Fruit fly (Drosophila melanogaster) whole organism, embryonic: ENCODE results near the gene pes.

Experiments
- Adf1 ChIP-seq: fragments of 200-800 bp; sonication (Bioruptor generic); IDR thresholded peaks from 2 replicates; pipeline ENCODE4 v1.3.6; 2022; ENCODE audit warnings: missing biosample characterization, missing genetic modification characterization
- Atf3 ChIP-seq: fragments of 200-800 bp; sonication (Bioruptor generic); optimal IDR thresholded peaks from 3 replicates; lab custom pipeline; 2016; ENCODE audit warnings: missing biosample characterization, missing genetic modification characterization
- Atf6 ChIP-seq: fragments of 200-800 bp; sonication (Bioruptor generic); IDR thresholded peaks from 2 replicates; pipeline ENCODE4 v1.3.6; 2022; ENCODE audit warnings: missing biosample characterization, missing genetic modification characterization
- Blimp-1 ChIP-seq: fragments of 200-800 bp; sonication (Bioruptor generic); optimal IDR thresholded peaks from 3 replicates; lab custom pipeline; 2018; ENCODE audit warnings: missing biosample characterization, missing genetic modification characterization, mild to moderate bottlenecking, moderate library complexity, missing genetic modification reagents
- CG10209 ChIP-seq: fragments of 200-800 bp; sonication (Bioruptor generic); optimal IDR thresholded peaks from 3 replicates; lab custom pipeline; 2017; ENCODE audit warnings: missing biosample characterization, mild to moderate bottlenecking, missing genetic modification characterization, missing genetic modification reagents
- CG1024 ChIP-seq: fragments of 200-800 bp; sonication (Bioruptor generic); IDR thresholded peaks from 2 replicates; pipeline ENCODE4 v1.3.6; 2022; ENCODE audit warnings: missing biosample characterization, missing genetic modification characterization
- CG11560 ChIP-seq: fragments of 200-800 bp; sonication (Bioruptor generic); IDR thresholded peaks from 3 replicates; pipeline ENCODE4 v1.3.6; 2022; ENCODE audit warnings: missing biosample characterization, missing genetic modification characterization
- CG12071 ChIP-seq: fragments of 200-800 bp; sonication (Bioruptor generic); optimal IDR thresholded peaks from 3 replicates; lab custom pipeline; 2018; ENCODE audit warnings: missing biosample characterization, mild to moderate bottlenecking, missing genetic modification characterization
- CG13287 ChIP-seq: fragments of 200-800 bp; sonication (Bioruptor generic); IDR thresholded peaks from 2 replicates; pipeline ENCODE4 v1.3.6; 2022; ENCODE audit warnings: missing biosample characterization, missing genetic modification characterization; ENCODE audit not compliant: partially characterized antibody
- CG13624 ChIP-seq: fragments of 200-800 bp; sonication (Bioruptor generic); optimal IDR thresholded peaks from 2 replicates; lab custom pipeline; 2016; ENCODE audit warnings: missing biosample characterization, missing genetic modification characterization
- CG14667 ChIP-seq: fragments of 200-800 bp; sonication (Bioruptor generic); IDR thresholded peaks from 2 replicates; pipeline ENCODE4 v1.3.6; 2022; ENCODE audit warnings: missing biosample characterization, missing genetic modification characterization
- CG16815 ChIP-seq: fragments of 200-800 bp; sonication (Bioruptor generic); optimal IDR thresholded peaks from 3 replicates; lab custom pipeline; 2017; ENCODE audit warnings: missing biosample characterization, mild to moderate bottlenecking, missing genetic modification characterization
- CG17361 ChIP-seq: fragments of 200-800 bp; sonication (Bioruptor generic); IDR thresholded peaks from 3 replicates; pipeline ENCODE4 v1.3.6; 2022; ENCODE audit warnings: missing biosample characterization, missing genetic modification characterization
- CG17829 ChIP-seq: fragments of 200-800 bp; optimal IDR thresholded peaks from 2 replicates; lab custom pipeline; 2019; ENCODE audit warnings: missing biosample characterization, mild to moderate bottlenecking, missing genetic modification characterization, moderate library complexity
- CG2199 ChIP-seq: fragments of 200-800 bp; sonication (Bioruptor generic); IDR thresholded peaks from 3 replicates; pipeline ENCODE4 v1.3.6; 2022; ENCODE audit warnings: missing biosample characterization, missing genetic modification characterization
- CG30403 ChIP-seq: fragments of 200-800 bp; sonication (Bioruptor generic); optimal IDR thresholded peaks from 3 replicates; lab custom pipeline; 2016; ENCODE audit warnings: missing biosample characterization, missing genetic modification characterization
- CG3838 ChIP-seq: fragments of 200-800 bp; sonication (Bioruptor generic); optimal IDR thresholded peaks from 3 replicates; lab custom pipeline; 2016; ENCODE audit warnings: missing biosample characterization, missing genetic modification characterization
- CG3995 ChIP-seq: fragments of 200-800 bp; sonication (Bioruptor generic); optimal IDR thresholded peaks from 3 replicates; lab custom pipeline; 2016; ENCODE audit warnings: missing biosample characterization, missing genetic modification characterization
- CG4730 ChIP-seq: fragments of 200-800 bp; sonication (Bioruptor generic); IDR thresholded peaks from 2 replicates; pipeline ENCODE4 v1.3.6; 2022; ENCODE audit warnings: missing biosample characterization, missing genetic modification characterization
- CG4820 ChIP-seq: fragments of 200-800 bp; sonication (Bioruptor generic); optimal IDR thresholded peaks from 3 replicates; lab custom pipeline; 2016; ENCODE audit warnings: missing biosample characterization, missing genetic modification characterization
- CG7372 ChIP-seq: fragments of 200-800 bp; sonication (Bioruptor generic); IDR thresholded peaks from 2 replicates; pipeline ENCODE4 v1.3.6; 2022; ENCODE audit warnings: missing biosample characterization, missing genetic modification characterization
- CG7556 ChIP-seq: fragments of 200-800 bp; sonication (Bioruptor generic); optimal IDR thresholded peaks from 2 replicates; lab custom pipeline; 2017; ENCODE audit warnings: missing biosample characterization, mild to moderate bottlenecking, missing genetic modification characterization
- CG8290 ChIP-seq, 3 experiments: fragments of 200-800 bp; sonication (Bioruptor generic); optimal IDR thresholded peaks; 2 replicates each; lab custom pipeline; 2016 to 2019; ENCODE audit warnings: missing biosample characterization in 3 of 3, missing genetic modification characterization in 3 of 3, mild to moderate bottlenecking in 2 of 3, moderate library complexity in 1 of 3
- CG9215 ChIP-seq: fragments of 200-800 bp; sonication (Bioruptor generic); IDR thresholded peaks from 2 replicates; pipeline ENCODE4 v1.3.6; 2022; ENCODE audit warnings: missing biosample characterization, missing genetic modification characterization
- CG9932 ChIP-seq: fragments of 200-800 bp; sonication (Bioruptor generic); IDR thresholded peaks from 2 replicates; pipeline ENCODE4 v1.3.6; 2022; ENCODE audit warnings: missing biosample characterization, missing genetic modification characterization
- CTCF ChIP-seq: fragments of 200-800 bp; sonication (Bioruptor generic); optimal IDR thresholded peaks from 2 replicates; lab custom pipeline; 2017; ENCODE audit warnings: missing biosample characterization, mild to moderate bottlenecking, missing genetic modification characterization, moderate library complexity
- Camta ChIP-seq: fragments of 200-800 bp; sonication (Bioruptor generic); optimal IDR thresholded peaks from 2 replicates; lab custom pipeline; 2016; ENCODE audit warnings: missing biosample characterization, missing genetic modification characterization
- Dad ChIP-seq: fragments of 200-800 bp; sonication (Bioruptor generic); optimal IDR thresholded peaks from 3 replicates; lab custom pipeline; 2016; ENCODE audit warnings: missing biosample characterization, missing genetic modification characterization
- Dip3 ChIP-seq: fragments of 200-800 bp; sonication (Bioruptor generic); optimal IDR thresholded peaks from 3 replicates; lab custom pipeline; 2016; ENCODE audit warnings: missing biosample characterization, missing genetic modification characterization
- E2f1 ChIP-seq: fragments of 200-800 bp; sonication (Bioruptor generic); IDR thresholded peaks from 2 replicates; pipeline ENCODE4 v1.3.6; 2022; ENCODE audit warnings: missing biosample characterization, missing genetic modification characterization
- Gug ChIP-seq: fragments of 200-800 bp; sonication (Bioruptor generic); IDR thresholded peaks from 4 replicates; pipeline ENCODE4 v1.3.6; 2022; ENCODE audit warnings: missing biosample characterization, missing genetic modification characterization
- HLHmδ ChIP-seq: fragments of 200-800 bp; sonication (Bioruptor generic); optimal IDR thresholded peaks from 2 replicates; lab custom pipeline; 2018; ENCODE audit warnings: missing biosample characterization, mild to moderate bottlenecking, missing genetic modification characterization, moderate library complexity
- Hey ChIP-seq: fragments of 200-800 bp; sonication (Bioruptor generic); optimal IDR thresholded peaks from 3 replicates; lab custom pipeline; 2018; ENCODE audit warnings: missing biosample characterization, mild to moderate bottlenecking, missing genetic modification characterization
- Hmx ChIP-seq: fragments of 200-800 bp; sonication (Bioruptor generic); optimal IDR thresholded peaks from 2 replicates; lab custom pipeline; 2016; ENCODE audit warnings: missing biosample characterization, missing genetic modification characterization
- Med ChIP-seq: fragments of 200-800 bp; sonication (Bioruptor generic); peaks from one replicate; lab custom pipeline; 2016; ENCODE audit warnings: missing biosample characterization, missing genetic modification characterization, mild to moderate bottlenecking, inconsistent platforms, moderate library complexity
- Nf-YB ChIP-seq: fragments of 200-800 bp; sonication (Bioruptor generic); optimal IDR thresholded peaks from 3 replicates; lab custom pipeline; 2019; ENCODE audit warnings: missing biosample characterization, mild to moderate bottlenecking, missing genetic modification characterization, moderate library complexity
- Sox100B ChIP-seq: fragments of 200-800 bp; sonication (Bioruptor generic); optimal IDR thresholded peaks from 3 replicates; lab custom pipeline; 2018; ENCODE audit warnings: missing biosample characterization, mild to moderate bottlenecking, missing genetic modification characterization
- Sry-δ ChIP-seq: fragments of 200-800 bp; sonication (Bioruptor generic); optimal IDR thresholded peaks from 2 replicates; lab custom pipeline; 2016; ENCODE audit warnings: missing biosample characterization, missing genetic modification characterization
- bab2 ChIP-seq: fragments of 200-800 bp; sonication (Bioruptor generic); optimal IDR thresholded peaks from 2 replicates; lab custom pipeline; 2016; ENCODE audit warnings: missing biosample characterization, missing genetic modification characterization
- bsh ChIP-seq, 2 experiments: fragments of 200-800 bp; sonication (Bioruptor generic); optimal IDR thresholded peaks; 2 replicates each; lab custom pipeline; 2017 to 2018; ENCODE audit warnings: mild to moderate bottlenecking in 2 of 2, missing biosample characterization in 2 of 2, missing genetic modification characterization in 2 of 2, moderate library complexity in 1 of 2
- caup ChIP-seq: fragments of 200-800 bp; sonication (Bioruptor generic); optimal IDR thresholded peaks from 3 replicates; lab custom pipeline; 2017; ENCODE audit warnings: missing biosample characterization, mild to moderate bottlenecking, missing genetic modification characterization, moderate library complexity; ENCODE audit not compliant: severe bottlenecking
- gro ChIP-seq: fragments of 200-800 bp; sonication (Bioruptor generic); optimal IDR thresholded peaks from 2 replicates; lab custom pipeline; 2016; ENCODE audit warnings: missing biosample characterization, missing genetic modification characterization
- pb ChIP-seq: fragments of 200-800 bp; sonication (Bioruptor generic); optimal IDR thresholded peaks from 3 replicates; lab custom pipeline; 2016; ENCODE audit warnings: missing biosample characterization, missing genetic modification characterization
- sens-2 ChIP-seq: fragments of 200-800 bp; sonication (Bioruptor generic); IDR thresholded peaks from 2 replicates; pipeline ENCODE4 v1.3.6; 2022; ENCODE audit warnings: missing biosample characterization, missing genetic modification characterization
- sug ChIP-seq: fragments of 200-800 bp; optimal IDR thresholded peaks from 2 replicates; lab custom pipeline; 2019; ENCODE audit warnings: missing biosample characterization, mild to moderate bottlenecking, missing genetic modification characterization, moderate library complexity
- vfl ChIP-seq: fragments of 200-800 bp; sonication (Bioruptor generic); optimal IDR thresholded peaks from 2 replicates; lab custom pipeline; 2016; ENCODE audit warnings: missing biosample characterization, missing genetic modification characterization
- wdn ChIP-seq: fragments of 200-800 bp; sonication (Bioruptor generic); IDR thresholded peaks from 2 replicates; pipeline ENCODE4 v1.3.6; 2022; ENCODE audit warnings: missing biosample characterization, missing genetic modification characterization
- zen2 ChIP-seq: fragments of 200-800 bp; sonication (Bioruptor generic); IDR thresholded peaks from 3 replicates; pipeline ENCODE4 v1.3.6; 2022; ENCODE audit warnings: missing biosample characterization, missing genetic modification characterization; ENCODE audit not compliant: partially characterized antibody

Gene pes

dm6 chr2L:8001694-8002627 is 8.0 kb upstream of the pes start (continued):
- TF ChIP-seq CG17829 (tag; lab: Kevin White, UChicago) (peak; percentile 91), sens-2 (GFP tag; lab: Robert Waterston, UW) (peak; percentile 59), Dad (GFP tag; lab: Kevin White, UChicago) (peak; percentile 75), Hmx (peak; percentile 62), zen2 (GFP tag; lab: Robert Waterston, UW) (no peak), CG1024 (GFP tag; lab: Robert Waterston, UW) (0 out of 2 replicates have a peak, but pooled peaks have one; percentile 28), wdn (peak; percentile 79), CG14667 (GFP tag; lab: Robert Waterston, UW) (peak; percentile 68), sug (peak; percentile 85), CG12071 (GFP tag; lab: Kevin White, UChicago) (peak; percentile 7)

DNA sequence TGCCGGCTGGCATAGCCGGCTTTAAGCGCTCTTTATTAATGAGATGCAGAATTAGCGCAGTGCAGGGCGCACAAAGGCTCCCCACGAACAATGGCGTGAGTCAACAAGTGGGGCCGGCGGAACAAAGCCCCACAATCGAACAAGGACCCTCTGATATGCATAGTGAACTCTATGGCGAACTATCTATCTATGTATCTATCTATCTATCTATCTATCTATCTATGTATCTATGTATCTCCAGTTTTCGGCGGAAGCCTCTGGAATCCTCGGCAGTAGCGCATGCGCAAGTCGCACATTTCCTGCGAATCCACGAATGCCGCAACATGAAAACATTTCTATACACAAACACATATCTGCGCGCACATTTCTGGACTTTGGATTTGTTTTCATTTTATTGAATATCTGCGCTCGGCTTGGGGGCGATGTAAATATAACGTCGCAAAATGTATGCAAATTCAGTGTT is 6.6 kb upstream of the pes start:
- peak; percentile 47 for TF ChIP-seq CG7556 (GFP tag; lab: Kevin White, UChicago)
- TF ChIP-seq Dip3 (GFP tag; lab: Kevin White, UChicago): peak; percentile 42
- no peak for TF ChIP-seq CG7372
- TF ChIP-seq Blimp-1 (GFP tag; lab: Kevin White, UChicago): no peak
- no peak for TF ChIP-seq Sry-δ (GFP tag; lab: Kevin White, UChicago)
- TF ChIP-seq Med (GFP tag; lab: Kevin White, UChicago): peak; percentile 82
- TF ChIP-seq CG11560 (tag; lab: Robert Waterston, UW): peak; percentile 53; the same call in 1 of the 3 replicates
- peak in 1 of 2 experiments; percentile 96 for TF ChIP-seq bsh (GFP tag; optimal IDR thresholded peaks at IDR 0.05; lab: Kevin White, UChicago)
- no peak for TF ChIP-seq Camta
- TF ChIP-seq CG4820 (GFP tag; lab: Kevin White, UChicago): no peak
- TF ChIP-seq caup (GFP tag; lab: Kevin White, UChicago): peak; percentile 25
- TF ChIP-seq HLHmδ (GFP tag; lab: Kevin White, UChicago): no peak
- no peak for TF ChIP-seq E2f1
- TF ChIP-seq CG9932 (GFP tag; lab: Robert Waterston, UW): peak; percentile 77
- no peak for TF ChIP-seq CG13287 (GFP tag; lab: Robert Waterston, UW)
- TF ChIP-seq CG4730: no peak
- TF ChIP-seq Sox100B (GFP tag; lab: Kevin White, UChicago): no peak
- TF ChIP-seq Atf6: peak; percentile 51; the same call in 1 of the 2 replicates
- no peak for TF ChIP-seq Adf1 (GFP tag; lab: Robert Waterston, UW)
- TF ChIP-seq CG13624 (GFP tag; lab: Kevin White, UChicago): peak; percentile 50
- TF ChIP-seq Atf3 (GFP tag; lab: Kevin White, UChicago): no peak
- TF ChIP-seq CG9215 (GFP tag; lab: Robert Waterston, UW): 0 out of 2 replicates have a peak, but pooled peaks have one; percentile 36
- 0 out of 3 replicates have a peak, but pooled peaks have one; percentile 23 for TF ChIP-seq CG17361 (GFP tag; lab: Robert Waterston, UW)
- peak; percentile 68 for TF ChIP-seq gro (GFP tag; lab: Kevin White, UChicago)
- TF ChIP-seq bab2 (GFP tag; lab: Kevin White, UChicago): peak; percentile 43
- TF ChIP-seq CG8290 (GFP tag; optimal IDR thresholded peaks at IDR 0.05; lab: Kevin White, UChicago): no peak
- peak in 1 of 2 experiments; percentile 71 for TF ChIP-seq CG8290 (tag; optimal IDR thresholded peaks at IDR 0.05; lab: Kevin White, UChicago)
- TF ChIP-seq CG30403 (GFP tag; lab: Kevin White, UChicago): peak; percentile 33
- no peak for TF ChIP-seq Gug (GFP tag; lab: Robert Waterston, UW)
- no peak for TF ChIP-seq Nf-YB (GFP tag; lab: Kevin White, UChicago)
- no peak for TF ChIP-seq CG3838 (GFP tag; lab: Kevin White, UChicago)
- TF ChIP-seq pb: no peak
- TF ChIP-seq Hey (tag; lab: Kevin White, UChicago): no peak
- no peak for TF ChIP-seq CG2199 (GFP tag; lab: Robert Waterston, UW)
- peak; percentile 3 for TF ChIP-seq CG10209 (GFP tag; lab: Kevin White, UChicago)
- TF ChIP-seq CTCF (GFP tag; lab: Kevin White, UChicago): no peak
- peak; percentile 9 for TF ChIP-seq CG3995 (GFP tag; lab: Kevin White, UChicago)
- TF ChIP-seq CG16815 (GFP tag; lab: Kevin White, UChicago): peak; percentile 53
- peak; percentile 7 for TF ChIP-seq vfl (GFP tag; lab: Kevin White, UChicago)
